Fruit fly (Drosophila melanogaster) whole organism, prepupa: Measurements from ENCODE around the gene robl37BC.

ENCODE experiments used
- Blimp-1 ChIP-seq: fragments of 200-800 bp; sonication (Bioruptor generic); optimal IDR thresholded peaks from 3 replicates; lab custom pipeline; 2017; ENCODE audit warnings: missing biosample characterization, missing genetic modification characterization, mild to moderate bottlenecking, moderate library complexity, missing genetic modification reagents
- CG11294 ChIP-seq: fragments of 200-800 bp; sonication (Bioruptor generic); IDR thresholded peaks from 2 replicates; pipeline ENCODE4 v1.3.6; 2022; ENCODE audit warnings: missing biosample characterization, missing genetic modification characterization
- CG11762 ChIP-seq: fragments of 200-800 bp; sonication (Bioruptor generic); optimal IDR thresholded peaks from 3 replicates; lab custom pipeline; 2016; ENCODE audit warnings: missing biosample characterization, missing genetic modification characterization; ENCODE audit not compliant: insufficient read depth
- CG11902 ChIP-seq: fragments of 200-800 bp; sonication (Bioruptor generic); optimal IDR thresholded peaks from 3 replicates; lab custom pipeline; 2016; ENCODE audit warnings: missing biosample characterization, missing genetic modification characterization
- CG15336 ChIP-seq: fragments of 200-800 bp; sonication (Bioruptor generic); IDR thresholded peaks from 2 replicates; pipeline ENCODE4 v1.3.6; 2022; ENCODE audit warnings: missing biosample characterization, missing genetic modification characterization
- CG16779 ChIP-seq: fragments of 200-800 bp; sonication (Bioruptor generic); optimal IDR thresholded peaks from 3 replicates; lab custom pipeline; 2017; ENCODE audit warnings: missing biosample characterization, mild to moderate bottlenecking, missing genetic modification characterization
- CG31627 ChIP-seq: fragments of 200-800 bp; sonication (Bioruptor generic); optimal IDR thresholded peaks from 3 replicates; lab custom pipeline; 2016; ENCODE audit warnings: missing biosample characterization, missing genetic modification characterization
- CG32006 ChIP-seq: fragments of 200-800 bp; sonication (Bioruptor generic); optimal IDR thresholded peaks from 3 replicates; lab custom pipeline; 2017; ENCODE audit warnings: missing biosample characterization, mild to moderate bottlenecking, missing genetic modification characterization
- CG34406 ChIP-seq: fragments of 200-800 bp; sonication (Bioruptor generic); optimal IDR thresholded peaks from 3 replicates; lab custom pipeline; 2016; ENCODE audit warnings: missing biosample characterization, missing genetic modification characterization
- CG3919 ChIP-seq: fragments of 200-800 bp; sonication (Bioruptor generic); optimal IDR thresholded peaks from 3 replicates; lab custom pipeline; 2016; ENCODE audit warnings: missing biosample characterization, missing genetic modification characterization
- CG4318 ChIP-seq: fragments of 200-800 bp; sonication (Bioruptor generic); optimal IDR thresholded peaks from 3 replicates; lab custom pipeline; 2017; ENCODE audit warnings: missing biosample characterization, mild to moderate bottlenecking, missing genetic modification characterization
- CG6163 ChIP-seq: fragments of 200-800 bp; sonication (Bioruptor generic); IDR thresholded peaks from 3 replicates; pipeline ENCODE4 v1.3.6; 2022; ENCODE audit warnings: missing biosample characterization, missing genetic modification characterization
- CG6792 ChIP-seq: fragments of 200-800 bp; sonication (Bioruptor generic); optimal IDR thresholded peaks from 3 replicates; lab custom pipeline; 2016; ENCODE audit warnings: missing biosample characterization, missing genetic modification characterization
- CG6808 ChIP-seq: fragments of 200-800 bp; sonication (Bioruptor generic); optimal IDR thresholded peaks from 3 replicates; lab custom pipeline; 2017; ENCODE audit warnings: missing biosample characterization, missing genetic modification characterization, mild to moderate bottlenecking, moderate library complexity, missing genetic modification reagents
- CG8632 ChIP-seq: fragments of 200-800 bp; sonication (Bioruptor generic); optimal IDR thresholded peaks from 3 replicates; lab custom pipeline; 2016; ENCODE audit warnings: missing biosample characterization, missing genetic modification characterization
- CG9139 ChIP-seq: fragments of 200-800 bp; sonication (Bioruptor generic); optimal IDR thresholded peaks from 3 replicates; lab custom pipeline; 2017; ENCODE audit warnings: missing biosample characterization, mild to moderate bottlenecking, missing genetic modification characterization
- Eip75B ChIP-seq: fragments of 200-800 bp; sonication (Bioruptor generic); optimal IDR thresholded peaks from 3 replicates; lab custom pipeline; 2016; ENCODE audit warnings: missing biosample characterization, missing genetic modification characterization
- Eip78C ChIP-seq: fragments of 200-800 bp; sonication (Bioruptor generic); peaks from one replicate; lab custom pipeline; 2016; ENCODE audit warnings: missing biosample characterization, missing genetic modification characterization
- Eip93F ChIP-seq: fragments of 200-800 bp; sonication (Bioruptor generic); optimal IDR thresholded peaks from 2 replicates; lab custom pipeline; 2016; ENCODE audit warnings: missing biosample characterization, mild to moderate bottlenecking, missing genetic modification characterization
- Ets21C ChIP-seq: fragments of 200-800 bp; sonication (Bioruptor generic); optimal IDR thresholded peaks from 3 replicates; lab custom pipeline; 2016; ENCODE audit warnings: missing biosample characterization, missing genetic modification characterization
- Gug ChIP-seq: fragments of 200-800 bp; sonication (Bioruptor generic); IDR thresholded peaks from 2 replicates; pipeline ENCODE4 v1.3.6; 2022; ENCODE audit warnings: missing biosample characterization, missing genetic modification characterization
- Hr38 ChIP-seq: sonication (Bioruptor generic); optimal IDR thresholded peaks from 2 replicates; lab custom pipeline; 2016; ENCODE audit warnings: missing biosample characterization, missing genetic modification characterization
- Hr39 ChIP-seq: fragments of 200-800 bp; sonication (Bioruptor generic); optimal IDR thresholded peaks from 2 replicates; lab custom pipeline; 2016; ENCODE audit warnings: missing biosample characterization, missing genetic modification characterization
- Lpt ChIP-seq: fragments of 200-800 bp; sonication (Bioruptor generic); optimal IDR thresholded peaks from 3 replicates; lab custom pipeline; 2016; ENCODE audit warnings: missing biosample characterization, missing genetic modification characterization
- Met ChIP-seq: fragments of 200-800 bp; sonication (Bioruptor generic); optimal IDR thresholded peaks from 3 replicates; lab custom pipeline; 2016; ENCODE audit warnings: missing biosample characterization, missing genetic modification characterization
- OdsH ChIP-seq: fragments of 200-800 bp; sonication (Bioruptor generic); optimal IDR thresholded peaks from 3 replicates; lab custom pipeline; 2016; ENCODE audit warnings: missing biosample characterization, missing genetic modification characterization
- Smox ChIP-seq: fragments of 200-800 bp; sonication (Bioruptor generic); optimal IDR thresholded peaks from 3 replicates; lab custom pipeline; 2016; ENCODE audit warnings: missing biosample characterization, missing genetic modification characterization
- Sox14 ChIP-seq: fragments of 200-800 bp; sonication (Bioruptor generic); optimal IDR thresholded peaks from 3 replicates; lab custom pipeline; 2016; ENCODE audit warnings: missing biosample characterization, missing genetic modification characterization
- Sox15 ChIP-seq: fragments of 200-800 bp; sonication (Bioruptor generic); optimal IDR thresholded peaks from 3 replicates; lab custom pipeline; 2016; ENCODE audit warnings: missing biosample characterization, missing genetic modification characterization
- achi ChIP-seq: fragments of 200-800 bp; sonication (Bioruptor generic); optimal IDR thresholded peaks from 3 replicates; lab custom pipeline; 2016; ENCODE audit warnings: missing biosample characterization, missing genetic modification characterization
- acj6 ChIP-seq: fragments of 200-800 bp; sonication (Bioruptor generic); optimal IDR thresholded peaks from 3 replicates; lab custom pipeline; 2016; ENCODE audit warnings: missing biosample characterization, missing genetic modification characterization
- dac ChIP-seq: fragments of 200-800 bp; sonication (Bioruptor generic); optimal IDR thresholded peaks from 2 replicates; lab custom pipeline; 2017; ENCODE audit warnings: missing biosample characterization, mild to moderate bottlenecking, missing genetic modification characterization
- dsx ChIP-seq: fragments of 200-800 bp; optimal IDR thresholded peaks from 3 replicates; lab custom pipeline; 2019; ENCODE audit warnings: missing biosample characterization, mild to moderate bottlenecking, missing genetic modification characterization, moderate library complexity; ENCODE audit not compliant: poor library complexity, severe bottlenecking
- eg ChIP-seq: fragments of 200-800 bp; sonication (Bioruptor generic); IDR thresholded peaks from 3 replicates; pipeline ENCODE4 v1.3.6; 2022; ENCODE audit warnings: missing biosample characterization, missing genetic modification characterization
- fd59A ChIP-seq: fragments of 200-800 bp; sonication (Bioruptor generic); optimal IDR thresholded peaks from 2 replicates; lab custom pipeline; 2017; ENCODE audit warnings: missing biosample characterization, mild to moderate bottlenecking, missing genetic modification characterization, missing genetic modification reagents
- lz ChIP-seq: fragments of 200-800 bp; sonication (Bioruptor generic); optimal IDR thresholded peaks from 3 replicates; lab custom pipeline; 2016; ENCODE audit warnings: missing biosample characterization, missing genetic modification characterization
- net ChIP-seq: fragments of 200-800 bp; sonication (Bioruptor generic); optimal IDR thresholded peaks from 3 replicates; lab custom pipeline; 2016; ENCODE audit warnings: missing biosample characterization, missing genetic modification characterization
- salr ChIP-seq, 2 experiments: fragments of 200-800 bp; sonication (Bioruptor generic); optimal IDR thresholded peaks; 3 replicates each; lab custom pipeline; 2016 to 2018; ENCODE audit warnings: missing biosample characterization in 2 of 2, missing genetic modification characterization in 2 of 2, mild to moderate bottlenecking in 1 of 2
- ss ChIP-seq, 2 experiments: fragments of 200-800 bp; sonication (Bioruptor generic); optimal IDR thresholded peaks; 2 replicates in 1 of 2; 3 replicates in 1 of 2; lab custom pipeline; 2017 to 2018; ENCODE audit warnings: mild to moderate bottlenecking in 2 of 2, missing biosample characterization in 2 of 2, missing genetic modification characterization in 2 of 2, moderate library complexity in 1 of 2
- topi ChIP-seq: fragments of 200-800 bp; sonication (Bioruptor generic); optimal IDR thresholded peaks from 3 replicates; lab custom pipeline; 2016; ENCODE audit warnings: missing biosample characterization, missing genetic modification characterization
- vri ChIP-seq: fragments of 200-800 bp; sonication (Bioruptor generic); optimal IDR thresholded peaks from 3 replicates; lab custom pipeline; 2016; ENCODE audit warnings: missing biosample characterization, mild to moderate bottlenecking, missing genetic modification characterization

robl37BC gene

DNA sequence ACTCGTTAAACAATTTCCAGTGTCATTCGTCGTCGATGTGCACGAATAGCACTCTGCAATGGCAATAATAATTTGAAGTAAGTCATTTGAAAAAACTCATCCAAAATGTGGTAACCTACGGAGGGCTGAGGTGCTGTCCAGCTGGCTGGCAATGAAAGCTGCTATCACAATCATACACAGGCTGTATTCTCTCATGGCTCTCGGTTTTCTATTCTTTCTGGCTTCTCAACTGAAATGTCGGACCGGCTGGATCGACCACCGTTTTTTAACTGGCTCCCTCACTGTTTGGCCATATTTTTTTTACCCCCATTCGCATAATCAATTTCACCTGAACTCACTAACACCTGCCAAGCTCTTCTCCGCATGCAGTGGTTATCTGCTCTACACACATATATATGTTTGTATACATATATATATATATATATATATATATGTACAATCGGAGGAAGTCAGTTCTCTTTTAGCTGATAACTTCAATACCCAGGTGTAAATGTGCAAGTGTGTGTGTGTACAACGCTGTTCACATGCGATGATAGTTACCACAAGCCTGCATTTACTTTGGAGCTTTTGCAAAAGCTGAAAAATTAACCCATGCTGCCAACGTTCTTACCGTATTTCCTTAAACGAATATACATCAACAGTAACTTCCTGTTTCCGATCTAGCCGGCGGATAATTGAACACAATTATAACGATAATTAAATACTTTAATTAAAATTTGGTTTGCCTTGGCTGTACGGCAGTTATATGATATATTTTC is 14.8 kb upstream of the robl37BC start, which contains the start of gene CG10650:
Gene CG10650 (minus strand): TSS at position 275 of the 758 bp plus-strand sequence.
- TF ChIP-seq CG8632 (GFP tag; lab: Kevin White, UChicago) (no peak), Ets21C (no peak), Hr39 (GFP tag; lab: Kevin White, UChicago) (no peak), CG4318 (GFP tag; lab: Kevin White, UChicago) (no peak), Eip78C (GFP tag; lab: Kevin White, UChicago) (peak; percentile 9), CG11294 (GFP tag; lab: Robert Waterston, UW) (no peak), CG16779 (tag; lab: Kevin White, UChicago) (no peak), dsx (GFP tag; lab: Kevin White, UChicago) (no peak), CG3919 (GFP tag; lab: Kevin White, UChicago) (no peak), CG32006 (no peak), CG15336 (GFP tag; lab: Robert Waterston, UW) (no peak), fd59A (GFP tag; lab: Kevin White, UChicago) (no peak), vri (GFP tag; lab: Kevin White, UChicago) (peak; percentile 78), CG34406 (GFP tag; lab: Kevin White, UChicago) (no peak)

DNA sequence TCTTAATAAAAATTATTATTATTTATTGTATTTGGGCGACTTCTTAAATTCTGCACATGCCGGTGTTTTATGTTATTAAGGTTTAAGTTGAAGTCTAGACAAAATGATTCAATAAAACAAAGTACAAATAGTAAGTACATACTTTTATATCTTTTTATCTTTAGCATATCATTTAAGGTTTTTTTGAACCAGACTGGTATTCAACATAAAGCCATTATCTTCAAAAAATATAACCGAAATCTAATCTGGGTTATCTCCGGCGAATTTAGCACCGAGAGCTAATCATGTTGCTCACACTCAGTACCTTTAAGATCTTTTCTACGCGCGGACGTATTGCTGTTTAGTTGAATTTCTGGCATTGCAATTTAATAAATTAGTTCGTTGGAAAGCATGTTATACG is 13.5 kb upstream of the robl37BC start, which contains the start of gene CG31792:
Gene CG31792 (plus strand): TSS at position 301 of the 400 bp plus-strand sequence.
- no peak for TF ChIP-seq CG6808 (GFP tag; lab: Kevin White, UChicago)
- no peak for TF ChIP-seq Met (GFP tag; lab: Kevin White, UChicago)
- TF ChIP-seq CG6163: no peak
- TF ChIP-seq CG15336 (GFP tag; lab: Robert Waterston, UW): no peak
- TF ChIP-seq Sox15 (GFP tag; lab: Kevin White, UChicago): no peak
- no peak for TF ChIP-seq vri (GFP tag; lab: Kevin White, UChicago)
- TF ChIP-seq CG3919 (GFP tag; lab: Kevin White, UChicago): no peak
- TF ChIP-seq CG16779 (tag; lab: Kevin White, UChicago): no peak
- no peak for TF ChIP-seq CG9139 (GFP tag; lab: Kevin White, UChicago)
- TF ChIP-seq OdsH: no peak
- TF ChIP-seq CG8632 (GFP tag; lab: Kevin White, UChicago): no peak
- TF ChIP-seq net: no peak
- TF ChIP-seq salr (GFP tag; optimal IDR thresholded peaks at IDR 0.05; lab: Kevin White, UChicago): no peak
- TF ChIP-seq CG11762: no peak
- TF ChIP-seq fd59A (GFP tag; lab: Kevin White, UChicago): no peak
- no peak for TF ChIP-seq Eip93F (GFP tag; lab: Kevin White, UChicago)
- no peak for TF ChIP-seq Blimp-1 (GFP tag; lab: Kevin White, UChicago)

DNA sequence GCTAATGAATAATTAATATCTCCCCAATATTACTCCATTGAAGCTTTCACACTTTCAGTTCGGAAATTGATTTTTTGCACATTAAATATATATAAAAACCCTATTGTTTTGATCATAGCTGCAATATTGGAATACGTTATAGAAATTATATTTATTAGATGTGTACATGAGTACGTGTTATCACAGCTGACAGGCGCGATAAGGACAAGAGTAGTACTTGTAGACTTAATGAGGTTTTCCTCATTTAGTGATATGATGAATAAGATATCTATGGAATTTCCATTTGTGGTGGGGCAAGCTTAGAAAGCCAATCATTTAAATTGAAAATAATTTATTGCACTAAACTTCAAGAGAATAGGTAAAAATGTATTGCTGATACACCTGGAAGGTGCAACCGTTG is 8.2 kb upstream of the robl37BC start:
- TF ChIP-seq Smox: no peak
- no peak for TF ChIP-seq Lpt (GFP tag; lab: Kevin White, UChicago)
- TF ChIP-seq CG6792 (GFP tag; lab: Kevin White, UChicago): no peak
- no peak for TF ChIP-seq CG11762
- no peak for TF ChIP-seq salr (GFP tag; optimal IDR thresholded peaks at IDR 0.05; lab: Kevin White, UChicago)
- TF ChIP-seq CG31627 (GFP tag; lab: Kevin White, UChicago): no peak
- no peak for TF ChIP-seq CG11294 (GFP tag; lab: Robert Waterston, UW)
- TF ChIP-seq Gug (GFP tag; lab: Robert Waterston, UW): no peak
- TF ChIP-seq CG11902: no peak
- TF ChIP-seq OdsH: no peak
- TF ChIP-seq CG16779 (tag; lab: Kevin White, UChicago): no peak
- no peak for TF ChIP-seq Ets21C
- TF ChIP-seq vri (GFP tag; lab: Kevin White, UChicago): no peak

DNA sequence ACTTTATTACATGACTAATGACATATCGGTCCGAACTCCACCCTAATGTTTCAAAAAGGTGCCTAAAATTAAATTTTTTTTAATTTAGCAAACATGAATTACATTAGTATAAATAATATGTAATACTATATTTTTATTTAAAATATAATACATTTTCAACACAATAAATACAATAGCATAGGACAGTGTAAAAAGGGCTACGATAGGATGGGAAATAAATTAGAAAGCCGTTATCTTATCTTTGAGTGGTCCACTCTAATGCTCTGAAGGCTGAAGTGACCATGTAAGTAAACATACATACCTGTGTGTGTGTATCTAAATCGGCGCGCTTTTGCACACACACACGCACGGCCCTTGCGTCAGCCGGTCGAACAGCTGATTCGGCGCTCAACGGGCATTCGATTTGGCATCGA is 7.7 kb upstream of the robl37BC start, which contains the start of gene CG31793:
Gene CG31793 (plus strand): TSS at position 409 of the 413 bp plus-strand sequence.
- TF ChIP-seq Eip78C (GFP tag; lab: Kevin White, UChicago) (peak; percentile 88), CG34406 (GFP tag; lab: Kevin White, UChicago) (peak; percentile 57), eg (GFP tag; lab: Robert Waterston, UW) (peak; percentile 79), Lpt (GFP tag; lab: Kevin White, UChicago) (peak; percentile 28), Hr38 (no peak), Met (GFP tag; lab: Kevin White, UChicago) (peak; percentile 45), CG15336 (GFP tag; lab: Robert Waterston, UW) (peak; percentile 82), Sox14 (GFP tag; lab: Kevin White, UChicago) (no peak), Eip75B (GFP tag; lab: Kevin White, UChicago) (no peak), OdsH (peak; percentile 61), dac (GFP tag; lab: Kevin White, UChicago) (no peak), CG4318 (GFP tag; lab: Kevin White, UChicago) (no peak), lz (GFP tag; lab: Kevin White, UChicago) (peak; percentile 26), acj6 (GFP tag; lab: Kevin White, UChicago) (peak; percentile 43), achi (peak; percentile 68), topi (GFP tag; lab: Kevin White, UChicago) (peak; percentile 34), CG3919 (GFP tag; lab: Kevin White, UChicago) (peak; percentile 63), CG32006 (peak; percentile 53), net (peak; percentile 63), Gug (GFP tag; lab: Robert Waterston, UW) (peak; percentile 52; the same call in 1 of the 2 replicates), ss (GFP tag; optimal IDR thresholded peaks at IDR 0.05; lab: Kevin White, UChicago) (peak in 1 of 2 experiments; percentile 35), CG9139 (GFP tag; lab: Kevin White, UChicago) (peak; percentile 45)
